Worm (Caenorhabditis elegans) whole organism, L2 larva: ENCODE data around the gene Y119D3B.21.
A peak's percentile ranks its signal among the peaks of the same experiment; 100 is the strongest.

Source experiments
- C34F6.9 ChIP-seq: fragments of 150-350 bp; optimal IDR thresholded peaks from 2 replicates; lab custom pipeline; 2014; ENCODE audit warnings: missing biosample characterization, missing genetic modification characterization
- F13H6.1 ChIP-seq: sonication (generic microtip); optimal IDR thresholded peaks from 2 replicates; lab custom pipeline; 2016; ENCODE audit warnings: missing genetic modification characterization, missing compliant biosample characterization
- Y55F3AM.14 ChIP-seq: fragments of 200-800 bp; sonication (Bioruptor generic); optimal IDR thresholded peaks from 2 replicates; lab custom pipeline; 2018; ENCODE audit warnings: mild to moderate bottlenecking, missing genetic modification characterization, missing compliant biosample characterization
- ZK546.5 ChIP-seq: sonication (generic microtip); optimal IDR thresholded peaks from 2 replicates; lab custom pipeline; 2017; ENCODE audit warnings: missing biosample characterization, missing genetic modification characterization
- alr-1 ChIP-seq: fragments of 150-350 bp; optimal IDR thresholded peaks from 2 replicates; lab custom pipeline; 2014; ENCODE audit warnings: missing biosample characterization, missing genetic modification characterization
- ama-1 ChIP-seq: fragments of 150-350 bp; optimal IDR thresholded peaks from 2 replicates; lab custom pipeline; 2018; ENCODE audit warnings: inconsistent platforms
- ceh-16 ChIP-seq: fragments of 150-350 bp; optimal IDR thresholded peaks from 2 replicates; lab custom pipeline; 2014; ENCODE audit warnings: missing biosample characterization, missing genetic modification characterization
- ceh-82 ChIP-seq: fragments of 150-350 bp; optimal IDR thresholded peaks from 2 replicates; lab custom pipeline; 2014; ENCODE audit warnings: missing biosample characterization, missing genetic modification characterization
- crh-2 ChIP-seq: sonication (generic microtip); optimal IDR thresholded peaks from 2 replicates; lab custom pipeline; 2017; ENCODE audit warnings: missing biosample characterization, missing genetic modification characterization
- dmd-4 ChIP-seq: sonication (generic microtip); optimal IDR thresholded peaks from 2 replicates; lab custom pipeline; 2017; ENCODE audit warnings: missing biosample characterization, missing genetic modification characterization
- egl-27 ChIP-seq: sonication (generic microtip); optimal IDR thresholded peaks from 3 replicates; lab custom pipeline; 2017; ENCODE audit warnings: missing biosample characterization, missing genetic modification reagents, missing genetic modification characterization
- elt-1 ChIP-seq: fragments of 150-350 bp; optimal IDR thresholded peaks from 2 replicates; lab custom pipeline; 2014; ENCODE audit warnings: missing biosample characterization, missing genetic modification characterization
- fos-1 ChIP-seq: fragments of 150-350 bp; optimal IDR thresholded peaks from 2 replicates; lab custom pipeline; 2014; ENCODE audit warnings: missing biosample characterization, missing genetic modification characterization
- gmeb-1 ChIP-seq: fragments of 150-350 bp; optimal IDR thresholded peaks from 2 replicates; lab custom pipeline; 2014; ENCODE audit warnings: missing biosample characterization, missing genetic modification characterization
- lin-13 ChIP-seq: fragments of 150-350 bp; optimal IDR thresholded peaks from 2 replicates; lab custom pipeline; 2014; ENCODE audit warnings: missing biosample characterization, missing genetic modification reagents, missing genetic modification characterization
- lin-39 ChIP-seq: fragments of 150-350 bp; optimal IDR thresholded peaks from 2 replicates; lab custom pipeline; 2014; ENCODE audit warnings: missing biosample characterization, missing genetic modification reagents, missing genetic modification characterization
- lsy-2 ChIP-seq, 2 experiments: fragments of 150-350 bp in 1 of 2; sonication (generic microtip) in 1 of 2; optimal IDR thresholded peaks; 2 replicates each; lab custom pipeline; 2014 to 2017; ENCODE audit warnings: missing biosample characterization in 2 of 2, missing genetic modification characterization in 2 of 2
- mbf-1 ChIP-seq: sonication (generic microtip); optimal IDR thresholded peaks from 2 replicates; lab custom pipeline; 2017; ENCODE audit warnings: missing biosample characterization, missing genetic modification characterization
- mdl-1 ChIP-seq, 2 experiments: fragments of 150-350 bp in 1 of 2; sonication (generic microtip) in 1 of 2; optimal IDR thresholded peaks; 2 replicates each; lab custom pipeline; 2017; ENCODE audit warnings: missing biosample characterization in 2 of 2, missing genetic modification characterization in 2 of 2
- nhr-10 ChIP-seq: sonication (generic microtip); optimal IDR thresholded peaks from 2 replicates; lab custom pipeline; 2017; ENCODE audit warnings: missing biosample characterization, missing genetic modification characterization
- nhr-11 ChIP-seq: fragments of 150-350 bp; optimal IDR thresholded peaks from 2 replicates; lab custom pipeline; 2014; ENCODE audit warnings: missing biosample characterization, missing genetic modification characterization
- nhr-129 ChIP-seq: fragments of 150-350 bp; optimal IDR thresholded peaks from 2 replicates; lab custom pipeline; 2014; ENCODE audit warnings: missing biosample characterization, missing genetic modification characterization
- nhr-21 ChIP-seq: fragments of 150-350 bp; optimal IDR thresholded peaks from 2 replicates; lab custom pipeline; 2014; ENCODE audit warnings: missing biosample characterization, missing genetic modification characterization
- nhr-237 ChIP-seq: fragments of 150-350 bp; optimal IDR thresholded peaks from 2 replicates; lab custom pipeline; 2014; ENCODE audit warnings: missing biosample characterization, missing genetic modification characterization
- nhr-25 ChIP-seq: fragments of 150-350 bp; sonication (generic microtip); optimal IDR thresholded peaks from 3 replicates; lab custom pipeline; 2014; ENCODE audit warnings: missing biosample characterization, missing genetic modification characterization
- nhr-6 ChIP-seq: fragments of 150-350 bp; optimal IDR thresholded peaks from 2 replicates; lab custom pipeline; 2014; ENCODE audit warnings: missing biosample characterization, missing genetic modification characterization
- nhr-77 ChIP-seq: fragments of 150-350 bp; optimal IDR thresholded peaks from 2 replicates; lab custom pipeline; 2014; ENCODE audit warnings: missing biosample characterization, missing genetic modification characterization
- peb-1 ChIP-seq: fragments of 150-350 bp; optimal IDR thresholded peaks from 2 replicates; lab custom pipeline; 2014; ENCODE audit warnings: missing biosample characterization, missing genetic modification characterization
- sem-4 ChIP-seq: fragments of 150-350 bp; optimal IDR thresholded peaks from 2 replicates; lab custom pipeline; 2014; ENCODE audit warnings: missing biosample characterization, missing genetic modification reagents, missing genetic modification characterization
- sma-3 ChIP-seq: sonication (generic microtip); optimal IDR thresholded peaks from 2 replicates; lab custom pipeline; 2016; ENCODE audit warnings: missing genetic modification reagents, missing genetic modification characterization, missing compliant biosample characterization
- snpc-4 ChIP-seq: fragments of 150-350 bp; optimal IDR thresholded peaks from 2 replicates; lab custom pipeline; 2014; ENCODE audit warnings: missing biosample characterization, missing genetic modification characterization
- unc-39 ChIP-seq: fragments of 150-350 bp; optimal IDR thresholded peaks from 2 replicates; lab custom pipeline; 2014; ENCODE audit warnings: missing biosample characterization, missing genetic modification characterization
- unc-55 ChIP-seq: fragments of 150-350 bp; sonication (generic microtip); optimal IDR thresholded peaks from 3 replicates; lab custom pipeline; 2014; ENCODE audit warnings: missing biosample characterization, missing genetic modification reagents, missing genetic modification characterization
- unc-62 ChIP-seq: fragments of 150-350 bp; optimal IDR thresholded peaks from 2 replicates; lab custom pipeline; 2014; ENCODE audit warnings: missing biosample characterization, missing genetic modification reagents, missing genetic modification characterization
- ztf-1 ChIP-seq: fragments of 200-800 bp; sonication (Bioruptor generic); conservative IDR thresholded peaks from 2 replicates; pipeline ENCODE4 v1.3.6; 2022; ENCODE audit warnings: missing genetic modification characterization, missing compliant biosample characterization
- ztf-4 ChIP-seq: fragments of 150-350 bp; optimal IDR thresholded peaks from 2 replicates; lab custom pipeline; 2014; ENCODE audit warnings: missing biosample characterization, missing genetic modification characterization

Y119D3B.21 gene

DNA sequence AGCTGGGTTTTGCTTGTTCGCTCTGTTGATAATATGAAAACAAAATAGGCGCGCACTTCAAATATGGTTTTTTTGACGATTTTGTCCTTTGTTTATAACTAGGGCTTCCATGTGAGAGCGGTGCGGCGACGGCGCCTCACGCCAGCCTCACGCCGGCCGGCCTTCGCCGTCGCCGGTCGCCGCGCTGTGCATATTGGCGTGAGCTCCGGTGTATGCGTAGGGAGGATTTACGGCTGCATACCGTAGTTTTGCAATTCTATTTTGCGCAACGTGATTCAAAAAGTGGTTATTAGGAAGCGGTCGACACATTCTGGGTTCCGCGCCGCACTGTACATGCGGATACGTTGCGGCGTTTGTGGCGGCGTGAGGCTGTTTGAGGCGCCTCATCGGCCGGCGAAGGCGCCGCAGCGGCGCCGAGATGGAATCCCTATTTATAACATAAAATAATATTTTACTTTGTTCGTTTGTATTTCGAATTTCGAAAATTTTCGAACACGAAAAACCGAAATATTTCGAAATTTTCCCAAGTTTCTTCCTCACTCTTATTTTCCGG, 603 bp upstream of the Y119D3B.21 start:
- TF ChIP-seq ztf-4 (tag; lab: Kevin White, UChicago) (no peak), elt-1 (tag; lab: Kevin White, UChicago) (no peak), C34F6.9 (tag; lab: Kevin White, UChicago) (no peak), ceh-16 (tag; lab: Kevin White, UChicago) (no peak), gmeb-1 (tag; lab: Kevin White, UChicago) (no peak), sem-4 (no peak), snpc-4 (tag; lab: Kevin White, UChicago) (no peak), unc-62 (GFP tag; lab: Kevin White, UChicago) (no peak), mdl-1 (tag; optimal IDR thresholded peaks at IDR 0.05; lab: Kevin White, UChicago) (no peak), mbf-1 (tag; lab: Kevin White, UChicago) (no peak), nhr-6 (tag; lab: Kevin White, UChicago) (no peak), nhr-237 (no peak), peb-1 (no peak), nhr-21 (tag; lab: Kevin White, UChicago) (no peak), fos-1 (no peak), lin-39 (tag; lab: Kevin White, UChicago) (no peak), ZK546.5 (tag; lab: Kevin White, UChicago) (no peak)

DNA sequence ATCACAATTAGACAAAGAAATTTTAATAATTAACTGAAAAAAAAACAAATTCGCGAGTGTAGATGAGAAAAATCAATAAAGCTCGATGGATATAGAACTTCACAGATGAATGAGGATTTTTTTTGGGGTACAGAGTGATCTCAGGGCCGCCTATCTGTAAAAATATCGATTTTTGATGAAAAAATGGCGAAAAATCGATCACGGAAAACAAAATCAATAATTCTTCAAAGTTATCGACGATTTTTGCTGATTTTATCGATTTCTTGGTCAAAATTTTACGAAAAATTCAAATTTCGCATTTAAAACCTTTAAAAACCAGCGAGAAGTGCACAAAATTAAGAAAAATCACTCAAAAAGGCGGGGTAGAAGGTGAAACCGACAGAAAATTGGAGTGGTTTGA, 1.3 kb downstream of the Y119D3B.21 start:
- TF ChIP-seq crh-2 (no peak), nhr-129 (no peak), dmd-4 (tag; lab: Kevin White, UChicago) (no peak), ceh-82 (tag; lab: Kevin White, UChicago) (no peak), egl-27 (tag; lab: Kevin White, UChicago) (no peak), alr-1 (tag; lab: Kevin White, UChicago) (no peak), Y55F3AM.14 (no peak), nhr-11 (tag; lab: Kevin White, UChicago) (no peak), lsy-2 (tag; optimal IDR thresholded peaks at IDR 0.05; lab: Kevin White, UChicago) (no peak), mdl-1 (tag; optimal IDR thresholded peaks at IDR 0.05; lab: Kevin White, UChicago) (no peak), unc-39 (tag; lab: Kevin White, UChicago) (no peak), lin-13 (GFP tag; lab: Kevin White, UChicago) (no peak), ceh-16 (tag; lab: Kevin White, UChicago) (no peak), nhr-21 (tag; lab: Kevin White, UChicago) (no peak), ztf-1 (no peak), nhr-77 (no peak), nhr-25 (no peak), ZK546.5 (tag; lab: Kevin White, UChicago) (no peak)

DNA sequence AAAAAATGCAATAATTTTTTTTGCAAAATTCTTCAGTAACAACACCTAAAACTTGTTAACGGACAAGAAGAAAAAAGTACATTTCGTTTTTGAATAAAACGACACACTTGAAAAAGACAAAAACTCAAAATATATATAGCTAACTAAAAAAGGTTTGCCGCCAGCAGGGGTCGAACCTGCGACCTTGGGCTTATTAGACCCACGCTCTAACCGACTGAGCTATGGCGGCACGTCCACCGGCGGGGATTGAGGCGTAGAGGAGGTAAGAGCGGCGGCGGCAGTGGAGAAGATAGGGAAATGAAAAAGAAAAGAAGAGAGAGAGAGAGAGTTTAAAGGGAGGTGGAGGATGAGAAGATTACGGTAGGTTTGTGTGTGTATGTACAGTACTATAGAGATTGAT, 3.4 kb downstream of the Y119D3B.21 start:
- TF ChIP-seq sma-3 (GFP tag; lab: Kevin White, UChicago) (no peak), lsy-2 (tag; optimal IDR thresholded peaks at IDR 0.05; lab: Kevin White, UChicago) (peak in 1 of 2 experiments; percentile 15), unc-39 (tag; lab: Kevin White, UChicago) (no peak), C34F6.9 (tag; lab: Kevin White, UChicago) (no peak)

DNA sequence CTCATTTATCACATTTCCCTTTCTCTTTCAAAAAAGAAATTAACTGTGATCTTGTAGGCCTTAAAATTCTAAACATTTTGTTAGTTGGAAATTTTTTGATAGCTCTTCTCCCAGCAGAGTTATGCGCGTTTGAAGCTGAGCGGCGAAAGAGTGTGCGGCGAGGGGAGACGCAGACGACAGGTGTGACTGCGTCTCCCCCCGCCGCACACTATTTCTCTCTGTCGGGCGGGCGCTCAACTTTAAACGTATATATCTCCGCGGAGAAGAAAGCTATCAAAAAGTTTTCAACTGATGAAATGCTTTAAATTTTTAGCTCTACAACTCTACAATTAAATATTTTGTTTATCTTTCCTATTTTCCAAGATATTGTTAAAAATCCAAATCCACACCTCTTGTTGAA, 4.2 kb downstream of the Y119D3B.21 start:
- TF ChIP-seq lin-13 (GFP tag; lab: Kevin White, UChicago) (peak; percentile 58), nhr-25 (no peak), nhr-11 (tag; lab: Kevin White, UChicago) (no peak), ama-1 (lab: Kevin White, UChicago) (no peak)

DNA sequence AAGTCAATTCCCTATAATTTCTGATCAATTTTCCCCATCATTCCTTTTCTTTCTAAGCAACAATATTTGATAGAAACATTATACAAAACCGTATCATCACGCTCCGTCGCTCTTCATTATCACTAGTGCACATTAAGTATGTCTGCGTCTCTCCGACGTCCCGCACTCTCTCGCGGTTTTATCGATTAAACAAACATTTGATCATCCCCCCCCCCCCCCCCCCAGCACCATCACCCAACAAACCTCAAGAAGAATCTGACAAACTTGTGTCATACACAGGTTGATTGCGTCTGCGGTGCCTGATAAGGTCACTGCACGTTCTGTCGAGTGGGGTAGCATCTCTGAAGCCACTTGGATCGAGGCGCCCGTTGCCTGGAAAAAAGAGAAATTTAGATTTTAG, 5.2 kb downstream of the Y119D3B.21 start:
- TF ChIP-seq nhr-21 (tag; lab: Kevin White, UChicago) (no peak), dmd-4 (tag; lab: Kevin White, UChicago) (no peak), fos-1 (peak; percentile 50)

DNA sequence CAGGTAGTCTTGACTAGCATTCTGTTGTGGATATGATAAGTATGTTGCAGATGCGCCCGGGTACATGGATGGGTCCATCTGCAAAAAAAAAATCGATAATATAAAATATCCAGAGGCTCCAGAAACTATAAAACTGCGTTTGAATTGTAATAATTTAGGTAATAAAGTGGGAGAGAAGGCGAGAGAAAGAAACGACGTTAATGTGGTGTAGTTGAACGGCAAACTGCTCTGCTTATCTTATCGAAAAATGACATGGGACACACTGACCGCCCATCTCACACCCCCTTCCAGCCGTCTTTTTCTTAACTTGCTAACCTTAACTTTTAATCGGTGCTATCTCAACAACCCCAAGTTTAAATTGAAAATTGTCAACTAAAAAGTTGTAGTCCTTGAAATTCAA, 7.2 kb downstream of the Y119D3B.21 start:
- no peak for TF ChIP-seq lin-39 (tag; lab: Kevin White, UChicago)
- no peak for TF ChIP-seq ZK546.5 (tag; lab: Kevin White, UChicago)
- TF ChIP-seq F13H6.1 (tag; lab: Kevin White, UChicago) = no peak
- no peak for TF ChIP-seq nhr-21 (tag; lab: Kevin White, UChicago)
- TF ChIP-seq unc-62 (GFP tag; lab: Kevin White, UChicago) = no peak
- no peak for TF ChIP-seq nhr-10 (tag; lab: Kevin White, UChicago)
- TF ChIP-seq unc-55 = no peak
- TF ChIP-seq fos-1 = peak; percentile 65
- TF ChIP-seq ceh-82 (tag; lab: Kevin White, UChicago) = no peak
